Fruit fly (Drosophila melanogaster) whole organism, embryonic: ENCODE measurements around the gene spz5.

Experiments used
- Atf3 ChIP-seq: fragments of 200-800 bp; sonication (Bioruptor generic); optimal IDR thresholded peaks from 3 replicates; lab custom pipeline; 2016; ENCODE audit warnings: missing biosample characterization, missing genetic modification characterization
- CG10321 ChIP-seq: fragments of 200-800 bp; sonication (Bioruptor generic); IDR thresholded peaks from 2 replicates; pipeline ENCODE4 v1.3.6; 2022; ENCODE audit warnings: missing biosample characterization, missing genetic modification characterization
- CG10654 ChIP-seq: fragments of 200-800 bp; sonication (Bioruptor generic); optimal IDR thresholded peaks from 2 replicates; lab custom pipeline; 2016; ENCODE audit warnings: missing biosample characterization, missing genetic modification characterization
- CG10979 ChIP-seq: fragments of 200-800 bp; sonication (Bioruptor generic); optimal IDR thresholded peaks from 2 replicates; lab custom pipeline; 2018; ENCODE audit warnings: missing biosample characterization, mild to moderate bottlenecking, missing genetic modification characterization, moderate library complexity
- CG14965 ChIP-seq: fragments of 200-800 bp; sonication (Bioruptor generic); optimal IDR thresholded peaks from 2 replicates; lab custom pipeline; 2016; ENCODE audit warnings: missing biosample characterization, missing genetic modification characterization, borderline replicate concordance
- CG15696 ChIP-seq: fragments of 200-800 bp; sonication (Bioruptor generic); optimal IDR thresholded peaks from 2 replicates; lab custom pipeline; 2019; ENCODE audit warnings: missing biosample characterization, mild to moderate bottlenecking, missing genetic modification characterization, moderate library complexity
- CG18262 ChIP-seq: fragments of 200-800 bp; optimal IDR thresholded peaks from 3 replicates; lab custom pipeline; 2019; ENCODE audit warnings: missing biosample characterization, mild to moderate bottlenecking, missing genetic modification characterization, moderate library complexity
- CG1832 ChIP-seq: fragments of 200-800 bp; sonication (Bioruptor generic); optimal IDR thresholded peaks from 2 replicates; lab custom pipeline; 2017; ENCODE audit warnings: missing biosample characterization, mild to moderate bottlenecking, missing genetic modification characterization, inconsistent platforms
- CG2199 ChIP-seq: fragments of 200-800 bp; sonication (Bioruptor generic); IDR thresholded peaks from 3 replicates; pipeline ENCODE4 v1.3.6; 2022; ENCODE audit warnings: missing biosample characterization, missing genetic modification characterization
- CG4360 ChIP-seq: fragments of 200-800 bp; sonication (Bioruptor generic); IDR thresholded peaks from 2 replicates; pipeline ENCODE4 v1.3.6; 2022; ENCODE audit warnings: missing biosample characterization, missing genetic modification characterization
- CG4404 ChIP-seq: fragments of 200-800 bp; sonication (Bioruptor generic); IDR thresholded peaks from 2 replicates; pipeline ENCODE4 v1.3.6; 2022; ENCODE audit warnings: missing biosample characterization, missing genetic modification characterization
- CG8765 ChIP-seq: fragments of 200-800 bp; sonication (Bioruptor generic); IDR thresholded peaks from 2 replicates; pipeline ENCODE4 v1.3.6; 2022; ENCODE audit warnings: missing biosample characterization, missing genetic modification characterization
- CG9437 ChIP-seq: fragments of 200-800 bp; sonication (Bioruptor generic); optimal IDR thresholded peaks from 2 replicates; lab custom pipeline; 2018; ENCODE audit warnings: missing biosample characterization, mild to moderate bottlenecking, missing genetic modification characterization
- CG9727 ChIP-seq: fragments of 200-800 bp; sonication (Bioruptor generic); optimal IDR thresholded peaks from 3 replicates; lab custom pipeline; 2017; ENCODE audit warnings: missing biosample characterization, mild to moderate bottlenecking, missing genetic modification characterization
- Med ChIP-seq: fragments of 200-800 bp; sonication (Bioruptor generic); peaks from one replicate; lab custom pipeline; 2016; ENCODE audit warnings: missing biosample characterization, missing genetic modification characterization, mild to moderate bottlenecking, inconsistent platforms, moderate library complexity
- cg ChIP-seq: fragments of 200-800 bp; sonication (Bioruptor generic); optimal IDR thresholded peaks from 3 replicates; lab custom pipeline; 2019; ENCODE audit warnings: missing biosample characterization, mild to moderate bottlenecking, missing genetic modification characterization, moderate library complexity
- crol ChIP-seq: fragments of 200-800 bp; sonication (Bioruptor generic); IDR thresholded peaks from 2 replicates; pipeline ENCODE4 v1.3.6; 2022; ENCODE audit warnings: missing biosample characterization, missing genetic modification characterization
- fd96Cb ChIP-seq: fragments of 200-800 bp; sonication (Bioruptor generic); optimal IDR thresholded peaks from 2 replicates; lab custom pipeline; 2018; ENCODE audit warnings: missing biosample characterization, mild to moderate bottlenecking, missing genetic modification characterization, moderate library complexity
- kni ChIP-seq: fragments of 200-800 bp; sonication (Bioruptor generic); optimal IDR thresholded peaks from 3 replicates; lab custom pipeline; 2017; ENCODE audit warnings: mild to moderate bottlenecking, missing biosample characterization, missing genetic modification reagents, missing genetic modification characterization
- knrl ChIP-seq: fragments of 200-800 bp; sonication (Bioruptor generic); IDR thresholded peaks from 3 replicates; pipeline ENCODE4 v1.3.6; 2022; ENCODE audit warnings: missing biosample characterization, missing genetic modification characterization; ENCODE audit not compliant: partially characterized antibody
- lbe ChIP-seq: fragments of 200-800 bp; sonication (Bioruptor generic); optimal IDR thresholded peaks from 2 replicates; lab custom pipeline; 2016; ENCODE audit warnings: missing biosample characterization, mild to moderate bottlenecking, missing genetic modification characterization
- nerfin-1 ChIP-seq: fragments of 200-800 bp; sonication (Bioruptor generic); optimal IDR thresholded peaks from 3 replicates; lab custom pipeline; 2019; ENCODE audit warnings: missing biosample characterization, mild to moderate bottlenecking, missing genetic modification characterization, moderate library complexity
- nom ChIP-seq: fragments of 200-800 bp; sonication (Bioruptor generic); optimal IDR thresholded peaks from 2 replicates; lab custom pipeline; 2017; ENCODE audit warnings: missing biosample characterization, missing genetic modification characterization, mild to moderate bottlenecking, moderate library complexity, missing genetic modification reagents
- p53 ChIP-seq: fragments of 200-800 bp; sonication (Bioruptor generic); optimal IDR thresholded peaks from 2 replicates; lab custom pipeline; 2016; ENCODE audit warnings: missing biosample characterization, missing genetic modification characterization
- pros ChIP-seq: fragments of 200-800 bp; sonication (Bioruptor generic); optimal IDR thresholded peaks from 3 replicates; lab custom pipeline; 2019; ENCODE audit warnings: missing biosample characterization, mild to moderate bottlenecking, missing genetic modification characterization, moderate library complexity
- psq ChIP-seq: fragments of 200-800 bp; sonication (Bioruptor generic); optimal IDR thresholded peaks from 2 replicates; lab custom pipeline; 2017; ENCODE audit warnings: missing biosample characterization, missing genetic modification characterization
- row ChIP-seq: fragments of 200-800 bp; sonication (Bioruptor generic); IDR thresholded peaks from 3 replicates; pipeline ENCODE4 v1.3.6; 2022; ENCODE audit warnings: missing biosample characterization, missing genetic modification characterization
- sens ChIP-seq: fragments of 200-800 bp; sonication (Bioruptor generic); peaks from one replicate; lab custom pipeline; 2016; ENCODE audit warnings: missing biosample characterization, missing genetic modification characterization
- sqz ChIP-seq: fragments of 200-800 bp; sonication (Bioruptor generic); optimal IDR thresholded peaks from 3 replicates; lab custom pipeline; 2018; ENCODE audit warnings: missing biosample characterization, mild to moderate bottlenecking, missing genetic modification characterization
- stwl ChIP-seq: fragments of 200-800 bp; sonication (Bioruptor generic); optimal IDR thresholded peaks from 3 replicates; lab custom pipeline; 2018; ENCODE audit warnings: missing biosample characterization, mild to moderate bottlenecking, missing genetic modification characterization, moderate library complexity
- tin ChIP-seq: fragments of 200-800 bp; sonication (Bioruptor generic); optimal IDR thresholded peaks from 3 replicates; lab custom pipeline; 2016; ENCODE audit warnings: missing biosample characterization, missing genetic modification characterization
- tio ChIP-seq: fragments of 200-800 bp; sonication (Bioruptor generic); optimal IDR thresholded peaks from 2 replicates; lab custom pipeline; 2017; ENCODE audit warnings: missing biosample characterization, missing genetic modification characterization, inconsistent platforms
- tll ChIP-seq, 2 experiments: fragments of 200-800 bp in 1 of 2; fragments of >200 bp in 1 of 2; sonication (Bioruptor generic) in 1 of 2; optimal IDR thresholded peaks; 2 replicates each; lab custom pipeline; 2017 to 2019; ENCODE audit warnings: missing biosample characterization in 2 of 2, missing genetic modification characterization in 2 of 2, mild to moderate bottlenecking in 1 of 2, moderate library complexity in 1 of 2
- twi ChIP-seq: fragments of 200-800 bp; optimal IDR thresholded peaks from 2 replicates; lab custom pipeline; 2019; ENCODE audit warnings: missing biosample characterization, mild to moderate bottlenecking, missing genetic modification characterization, moderate library complexity
- usp ChIP-seq: fragments of >200 bp; optimal IDR thresholded peaks from 2 replicates; lab custom pipeline; 2017; ENCODE audit warnings: missing biosample characterization, missing genetic modification characterization
- yki ChIP-seq: fragments of >200 bp; optimal IDR thresholded peaks from 3 replicates; lab custom pipeline; 2018
- zf30C ChIP-seq: fragments of 200-800 bp; sonication (Bioruptor generic); optimal IDR thresholded peaks from 3 replicates; lab custom pipeline; 2018; ENCODE audit warnings: missing biosample characterization, mild to moderate bottlenecking, missing genetic modification characterization

spz5 gene

dm6 chr3L:2867447-2868203 is 24.3 kb downstream of the spz5 start (continued):
- TF ChIP-seq tll (GFP tag; optimal IDR thresholded peaks at IDR 0.05; lab: Kevin White, UChicago), result peak in 1 of 2 experiments; percentile 44
- no peak for TF ChIP-seq p53 (GFP tag; lab: Kevin White, UChicago)
- TF ChIP-seq Med (GFP tag; lab: Kevin White, UChicago), result peak; percentile 12
- TF ChIP-seq pros (GFP tag; lab: Kevin White, UChicago), result peak; percentile 71
- TF ChIP-seq kni (GFP tag; lab: Kevin White, UChicago), result peak; percentile 47
- TF ChIP-seq knrl (GFP tag; lab: Robert Waterston, UW), result 0 out of 3 replicates have a peak, but pooled peaks have one; percentile 21
- TF ChIP-seq CG9437 (GFP tag; lab: Kevin White, UChicago), result no peak
- TF ChIP-seq CG10321 (GFP tag; lab: Robert Waterston, UW), result peak; percentile 44; the same call in 1 of the 2 replicates
- TF ChIP-seq twi, result peak; percentile 90
- peak; percentile 22 for TF ChIP-seq nom (GFP tag; lab: Kevin White, UChicago)
- peak; percentile 76 for TF ChIP-seq sens (GFP tag; lab: Kevin White, UChicago)
- TF ChIP-seq psq (GFP tag; lab: Kevin White, UChicago), result peak; percentile 37
- TF ChIP-seq CG1832, result peak; percentile 84
- no peak for TF ChIP-seq tio (GFP tag; lab: Kevin White, UChicago)
- TF ChIP-seq sqz (GFP tag; lab: Kevin White, UChicago), result peak; percentile 94
- peak; percentile 33 for TF ChIP-seq CG15696 (tag; lab: Kevin White, UChicago)
- peak; percentile 83 for TF ChIP-seq crol
- peak; percentile 41 for TF ChIP-seq nerfin-1 (tag; lab: Kevin White, UChicago)
- peak; percentile 38; the same call in 1 of the 3 replicates for TF ChIP-seq CG2199 (GFP tag; lab: Robert Waterston, UW)
- no peak for TF ChIP-seq yki (lab: Kevin White, UChicago)
- TF ChIP-seq CG4360 (GFP tag; lab: Robert Waterston, UW), result peak; percentile 93
- TF ChIP-seq CG14965 (GFP tag; lab: Kevin White, UChicago), result no peak
- TF ChIP-seq CG10654 (GFP tag; lab: Kevin White, UChicago), result no peak
- peak; percentile 5 for TF ChIP-seq stwl (tag; lab: Kevin White, UChicago)
- no peak for TF ChIP-seq tin

dm6 chr3L:2866843-2867242 is 25.1 kb downstream of the spz5 start:
- TF ChIP-seq usp (GFP tag; lab: Kevin White, UChicago) (no peak), Atf3 (GFP tag; lab: Kevin White, UChicago) (no peak), nom (GFP tag; lab: Kevin White, UChicago) (peak; percentile 47), Med (GFP tag; lab: Kevin White, UChicago) (peak; percentile 7), CG8765 (GFP tag; lab: Robert Waterston, UW) (no peak)

dm6 chr3L:2865564-2865963 is 26.4 kb downstream of the spz5 start:
- peak; percentile 53 for TF ChIP-seq lbe (GFP tag; lab: Kevin White, UChicago)
- TF ChIP-seq CG10979, result peak; percentile 2
- no peak for TF ChIP-seq fd96Cb
- TF ChIP-seq CG18262 (tag; lab: Kevin White, UChicago), result peak; percentile 5
- no peak for TF ChIP-seq row (GFP tag; lab: Robert Waterston, UW)
- peak; percentile 28 for TF ChIP-seq cg (GFP tag; lab: Kevin White, UChicago)
- TF ChIP-seq CG4404 (GFP tag; lab: Robert Waterston, UW), result peak; percentile 33; the same call in 1 of the 2 replicates
- no peak for TF ChIP-seq CG4360 (GFP tag; lab: Robert Waterston, UW)
- TF ChIP-seq sens (GFP tag; lab: Kevin White, UChicago), result peak; percentile 45
- peak; percentile 5 for TF ChIP-seq CG9727
- TF ChIP-seq zf30C, result peak; percentile 30
